Fruit fly (Drosophila melanogaster) whole organism, embryonic: ENCODE measurements around the gene Dbp73D.

Experiments used
- ATbp ChIP-seq: fragments of 200-800 bp; sonication (Bioruptor generic); optimal IDR thresholded peaks from 2 replicates; lab custom pipeline; 2017; ENCODE audit warnings: missing biosample characterization, mild to moderate bottlenecking, missing genetic modification characterization, missing genetic modification reagents
- Atf3 ChIP-seq: fragments of 200-800 bp; sonication (Bioruptor generic); optimal IDR thresholded peaks from 3 replicates; lab custom pipeline; 2016; ENCODE audit warnings: missing biosample characterization, missing genetic modification characterization
- Bdp1 ChIP-seq: fragments of 200-800 bp; sonication (Bioruptor generic); optimal IDR thresholded peaks from 3 replicates; lab custom pipeline; 2016; ENCODE audit warnings: missing biosample characterization, missing genetic modification characterization
- CG10979 ChIP-seq: fragments of 200-800 bp; sonication (Bioruptor generic); optimal IDR thresholded peaks from 2 replicates; lab custom pipeline; 2018; ENCODE audit warnings: missing biosample characterization, mild to moderate bottlenecking, missing genetic modification characterization, moderate library complexity
- CG11085 ChIP-seq: fragments of 200-800 bp; sonication (Bioruptor generic); IDR thresholded peaks from 2 replicates; pipeline ENCODE4 v1.3.6; 2022; ENCODE audit warnings: missing biosample characterization, missing genetic modification characterization
- CG11093 ChIP-seq: fragments of 200-800 bp; sonication (Bioruptor generic); IDR thresholded peaks from 3 replicates; pipeline ENCODE4 v1.3.6; 2022; ENCODE audit warnings: missing biosample characterization, missing genetic modification characterization
- CG11456 ChIP-seq: fragments of 200-800 bp; sonication (Bioruptor generic); IDR thresholded peaks from 3 replicates; pipeline ENCODE4 v1.3.6; 2022; ENCODE audit warnings: missing biosample characterization, missing genetic modification characterization
- CG12391 ChIP-seq: fragments of 200-800 bp; sonication (Bioruptor generic); optimal IDR thresholded peaks from 3 replicates; lab custom pipeline; 2018; ENCODE audit warnings: missing biosample characterization, mild to moderate bottlenecking, missing genetic modification characterization, moderate library complexity
- CG13296 ChIP-seq: fragments of 200-800 bp; sonication (Bioruptor generic); optimal IDR thresholded peaks from 3 replicates; lab custom pipeline; 2018; ENCODE audit warnings: missing biosample characterization, mild to moderate bottlenecking, missing genetic modification characterization
- CG13775 ChIP-seq: fragments of 200-800 bp; sonication (Bioruptor generic); optimal IDR thresholded peaks from 3 replicates; lab custom pipeline; 2017; ENCODE audit warnings: missing biosample characterization, mild to moderate bottlenecking, missing genetic modification characterization
- CG13894 ChIP-seq: fragments of 200-800 bp; sonication (Bioruptor generic); optimal IDR thresholded peaks from 3 replicates; lab custom pipeline; 2018; ENCODE audit warnings: missing biosample characterization, mild to moderate bottlenecking, missing genetic modification characterization, moderate library complexity
- CG14860 ChIP-seq: fragments of 200-800 bp; sonication (Bioruptor generic); IDR thresholded peaks from 3 replicates; pipeline ENCODE4 v1.3.6; 2022; ENCODE audit warnings: missing biosample characterization, missing genetic modification characterization; ENCODE audit not compliant: partially characterized antibody
- CG14965 ChIP-seq: fragments of 200-800 bp; sonication (Bioruptor generic); optimal IDR thresholded peaks from 2 replicates; lab custom pipeline; 2016; ENCODE audit warnings: missing biosample characterization, missing genetic modification characterization, borderline replicate concordance
- CG16863 ChIP-seq: fragments of 200-800 bp; sonication (Bioruptor generic); optimal IDR thresholded peaks from 3 replicates; lab custom pipeline; 2016; ENCODE audit warnings: missing biosample characterization, missing genetic modification characterization
- CG17328 ChIP-seq: fragments of 200-800 bp; sonication (Bioruptor generic); IDR thresholded peaks from 2 replicates; pipeline ENCODE4 v1.3.6; 2022; ENCODE audit warnings: missing biosample characterization, missing genetic modification characterization
- CG17385 ChIP-seq: fragments of 200-800 bp; sonication (Bioruptor generic); optimal IDR thresholded peaks from 3 replicates; lab custom pipeline; 2018; ENCODE audit warnings: missing biosample characterization, mild to moderate bottlenecking, missing genetic modification characterization
- CG17829 ChIP-seq: fragments of 200-800 bp; optimal IDR thresholded peaks from 2 replicates; lab custom pipeline; 2019; ENCODE audit warnings: missing biosample characterization, mild to moderate bottlenecking, missing genetic modification characterization, moderate library complexity
- CG18262 ChIP-seq: fragments of 200-800 bp; optimal IDR thresholded peaks from 3 replicates; lab custom pipeline; 2019; ENCODE audit warnings: missing biosample characterization, mild to moderate bottlenecking, missing genetic modification characterization, moderate library complexity
- CG30403 ChIP-seq: fragments of 200-800 bp; sonication (Bioruptor generic); optimal IDR thresholded peaks from 3 replicates; lab custom pipeline; 2016; ENCODE audit warnings: missing biosample characterization, missing genetic modification characterization
- CG4282 ChIP-seq: fragments of 200-800 bp; sonication (Bioruptor generic); optimal IDR thresholded peaks from 2 replicates; lab custom pipeline; 2016; ENCODE audit warnings: missing biosample characterization, missing genetic modification characterization
- CG4854 ChIP-seq: fragments of 200-800 bp; sonication (Bioruptor generic); optimal IDR thresholded peaks from 2 replicates; lab custom pipeline; 2016; ENCODE audit warnings: missing biosample characterization, missing genetic modification characterization, inconsistent platforms
- CG6683 ChIP-seq: fragments of 200-800 bp; sonication (Bioruptor generic); optimal IDR thresholded peaks from 2 replicates; lab custom pipeline; 2017; ENCODE audit warnings: missing biosample characterization, mild to moderate bottlenecking, missing genetic modification characterization, missing genetic modification reagents
- CG7271 ChIP-seq: fragments of 200-800 bp; sonication (Bioruptor generic); optimal IDR thresholded peaks from 2 replicates; lab custom pipeline; 2018; ENCODE audit warnings: missing biosample characterization, mild to moderate bottlenecking, missing genetic modification characterization, moderate library complexity
- CG8924 ChIP-seq: fragments of 200-800 bp; optimal IDR thresholded peaks from 3 replicates; lab custom pipeline; 2019; ENCODE audit warnings: missing biosample characterization, mild to moderate bottlenecking, missing genetic modification characterization, moderate library complexity
- CG9215 ChIP-seq: fragments of 200-800 bp; sonication (Bioruptor generic); IDR thresholded peaks from 2 replicates; pipeline ENCODE4 v1.3.6; 2022; ENCODE audit warnings: missing biosample characterization, missing genetic modification characterization
- CG9817 ChIP-seq: fragments of 200-800 bp; sonication (Bioruptor generic); optimal IDR thresholded peaks from 2 replicates; lab custom pipeline; 2018; ENCODE audit warnings: missing biosample characterization, mild to moderate bottlenecking, missing genetic modification characterization, moderate library complexity
- D19B ChIP-seq: fragments of 200-800 bp; sonication (Bioruptor generic); optimal IDR thresholded peaks from 2 replicates; lab custom pipeline; 2017; ENCODE audit warnings: missing biosample characterization, mild to moderate bottlenecking, missing genetic modification characterization
- Drgx ChIP-seq: fragments of 200-800 bp; sonication (Bioruptor generic); IDR thresholded peaks from 2 replicates; pipeline ENCODE4 v1.3.6; 2022; ENCODE audit warnings: missing biosample characterization, missing genetic modification characterization
- Gug ChIP-seq: fragments of 200-800 bp; sonication (Bioruptor generic); IDR thresholded peaks from 4 replicates; pipeline ENCODE4 v1.3.6; 2022; ENCODE audit warnings: missing biosample characterization, missing genetic modification characterization
- NFAT ChIP-seq: fragments of 200-800 bp; sonication (Bioruptor generic); IDR thresholded peaks from 2 replicates; pipeline ENCODE4 v1.3.6; 2022; ENCODE audit warnings: missing biosample characterization, missing genetic modification characterization
- Nf-YC ChIP-seq: fragments of 200-800 bp; optimal IDR thresholded peaks from 3 replicates; lab custom pipeline; 2019; ENCODE audit warnings: missing biosample characterization, mild to moderate bottlenecking, missing genetic modification characterization, moderate library complexity
- Six4 ChIP-seq: fragments of 200-800 bp; sonication (Bioruptor generic); optimal IDR thresholded peaks from 2 replicates; lab custom pipeline; 2016; ENCODE audit warnings: missing biosample characterization, missing genetic modification characterization
- ash1 ChIP-seq: fragments of 200-800 bp; sonication (Bioruptor generic); optimal IDR thresholded peaks from 2 replicates; lab custom pipeline; 2018; ENCODE audit warnings: missing biosample characterization, mild to moderate bottlenecking, missing genetic modification characterization
- ato ChIP-seq: fragments of 200-800 bp; sonication (Bioruptor generic); IDR thresholded peaks from 2 replicates; pipeline ENCODE4 v1.3.6; 2022; ENCODE audit warnings: missing biosample characterization, missing genetic modification characterization; ENCODE audit not compliant: partially characterized antibody
- dmrt99B ChIP-seq: fragments of 200-800 bp; sonication (Bioruptor generic); optimal IDR thresholded peaks from 2 replicates; lab custom pipeline; 2018; ENCODE audit warnings: missing biosample characterization, mild to moderate bottlenecking, missing genetic modification characterization, moderate library complexity
- dysf ChIP-seq: fragments of 200-800 bp; sonication (Bioruptor generic); IDR thresholded peaks from 3 replicates; pipeline ENCODE4 v1.3.6; 2022; ENCODE audit warnings: missing biosample characterization, missing genetic modification characterization
- gem ChIP-seq: fragments of 200-800 bp; sonication (Bioruptor generic); optimal IDR thresholded peaks from 2 replicates; lab custom pipeline; 2019; ENCODE audit warnings: missing biosample characterization, mild to moderate bottlenecking, missing genetic modification characterization, moderate library complexity
- gfzf ChIP-seq: fragments of 200-800 bp; sonication (Bioruptor generic); optimal IDR thresholded peaks from 2 replicates; lab custom pipeline; 2016; ENCODE audit warnings: missing biosample characterization, mild to moderate bottlenecking, missing genetic modification characterization, moderate library complexity
- klu ChIP-seq: fragments of 200-800 bp; sonication (Bioruptor generic); IDR thresholded peaks from 2 replicates; pipeline ENCODE4 v1.3.6; 2022; ENCODE audit warnings: missing biosample characterization, missing genetic modification characterization
- lola ChIP-seq, 3 experiments: fragments of >200 bp in 2 of 3; fragments of 200-800 bp in 1 of 3; sonication (Bioruptor generic) in 1 of 3; optimal IDR thresholded peaks; 2 replicates each; lab custom pipeline; 2017 to 2019; ENCODE audit warnings: missing biosample characterization in 3 of 3, missing genetic modification characterization in 3 of 3, mild to moderate bottlenecking in 1 of 3, moderate library complexity in 1 of 3
- maf-S ChIP-seq: fragments of 200-800 bp; sonication (Bioruptor generic); optimal IDR thresholded peaks from 2 replicates; lab custom pipeline; 2016; ENCODE audit warnings: missing biosample characterization, missing genetic modification characterization
- pita ChIP-seq: fragments of 200-800 bp; sonication (Bioruptor generic); optimal IDR thresholded peaks from 2 replicates; lab custom pipeline; 2017; ENCODE audit warnings: missing biosample characterization, mild to moderate bottlenecking, missing genetic modification characterization
- sens-2 ChIP-seq: fragments of 200-800 bp; sonication (Bioruptor generic); IDR thresholded peaks from 2 replicates; pipeline ENCODE4 v1.3.6; 2022; ENCODE audit warnings: missing biosample characterization, missing genetic modification characterization
- slbo ChIP-seq: fragments of 200-800 bp; sonication (Bioruptor generic); IDR thresholded peaks from 2 replicates; pipeline ENCODE4 v1.3.6; 2022; ENCODE audit warnings: missing biosample characterization, missing genetic modification characterization
- sna ChIP-seq: fragments of 200-800 bp; sonication (Bioruptor generic); IDR thresholded peaks from 2 replicates; pipeline ENCODE4 v1.3.6; 2022; ENCODE audit warnings: missing biosample characterization, missing genetic modification characterization; ENCODE audit not compliant: partially characterized antibody
- ttk ChIP-seq: fragments of 200-800 bp; sonication (Bioruptor generic); IDR thresholded peaks from 2 replicates; pipeline ENCODE4 v2.1.2; 2022; ENCODE audit warnings: missing biosample characterization, missing genetic modification characterization
- unpg ChIP-seq: fragments of 200-800 bp; sonication (Bioruptor generic); optimal IDR thresholded peaks from 3 replicates; lab custom pipeline; 2018; ENCODE audit warnings: missing biosample characterization, mild to moderate bottlenecking, missing genetic modification characterization, moderate library complexity
- yki ChIP-seq: fragments of >200 bp; optimal IDR thresholded peaks from 3 replicates; lab custom pipeline; 2018
- zen ChIP-seq: fragments of 200-800 bp; sonication (Bioruptor generic); optimal IDR thresholded peaks from 3 replicates; lab custom pipeline; 2018; ENCODE audit warnings: missing biosample characterization, mild to moderate bottlenecking, missing genetic modification characterization, moderate library complexity

Gene Dbp73D

DNA sequence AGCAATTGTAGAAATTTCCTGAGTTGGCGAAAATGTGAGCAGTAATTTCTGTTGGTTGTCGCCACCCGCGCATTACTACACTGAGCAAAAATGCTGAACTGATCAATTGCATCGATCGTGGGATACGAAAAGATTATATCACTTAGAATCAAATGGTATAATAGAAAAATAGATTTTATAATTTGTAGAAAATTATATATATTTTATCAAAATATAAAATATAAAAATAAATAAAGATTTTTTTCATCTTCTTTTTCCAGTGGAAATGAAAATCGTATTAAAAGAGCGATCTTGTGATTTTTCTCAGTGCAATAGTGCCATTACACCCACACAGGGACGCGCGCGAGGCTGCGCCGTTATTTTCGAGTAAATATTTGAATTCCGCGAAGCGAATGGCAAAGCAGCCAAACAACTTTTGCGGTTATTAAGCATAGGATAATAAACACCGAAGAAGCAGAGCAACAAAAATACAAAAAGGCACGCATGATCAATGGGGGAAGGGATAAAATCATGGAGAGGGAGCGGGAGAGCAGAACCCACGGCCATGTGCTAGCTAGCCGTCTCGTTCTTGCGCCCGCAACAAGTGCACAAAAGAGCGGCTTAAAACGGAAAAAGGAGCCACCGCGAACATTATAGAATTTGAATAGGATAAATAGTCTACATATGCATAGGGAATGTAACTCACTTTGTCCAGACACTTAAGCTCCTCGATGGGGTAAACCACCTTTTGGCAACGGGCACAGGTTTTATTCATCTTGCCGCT, 20.2 kb downstream of the Dbp73D start (continued):
- TF ChIP-seq ato (GFP tag; lab: Robert Waterston, UW) (no peak), CG17829 (tag; lab: Kevin White, UChicago) (peak; percentile 38), CG18262 (peak; percentile 58), CG17328 (GFP tag; lab: Robert Waterston, UW) (0 out of 2 replicates have a peak, but pooled peaks have one; percentile 19), CG14965 (GFP tag; lab: Kevin White, UChicago) (no peak), Atf3 (GFP tag; lab: Kevin White, UChicago) (no peak), CG13296 (peak; percentile 6), ash1 (GFP tag; lab: Kevin White, UChicago) (no peak), sens-2 (GFP tag; lab: Robert Waterston, UW) (no peak), Drgx (GFP tag; lab: Robert Waterston, UW) (peak; percentile 77), CG9215 (peak; percentile 48; the same call in 1 of the 2 replicates), lola (GFP tag; optimal IDR thresholded peaks at IDR 0.05; lab: Kevin White, UChicago) (peak in 1 of 3 experiments; percentile 12), yki (lab: Kevin White, UChicago) (no peak), CG17385 (GFP tag; lab: Kevin White, UChicago) (peak; percentile 50), CG12391 (tag; lab: Kevin White, UChicago) (peak; percentile 44), dysf (GFP tag; lab: Robert Waterston, UW) (no peak; the same call in 1 of the 3 replicates), maf-S (GFP tag; lab: Kevin White, UChicago) (no peak), Bdp1 (GFP tag; lab: Kevin White, UChicago) (no peak), slbo (GFP tag; lab: Robert Waterston, UW) (peak; percentile 51), ATbp (GFP tag; lab: Kevin White, UChicago) (peak; percentile 15), zen (tag; lab: Kevin White, UChicago) (peak; percentile 33), CG11093 (GFP tag; lab: Robert Waterston, UW) (no peak), CG4282 (no peak), CG13775 (GFP tag; lab: Kevin White, UChicago) (peak; percentile 28), gem (tag; lab: Kevin White, UChicago) (peak; percentile 75), CG6683 (GFP tag; lab: Kevin White, UChicago) (peak; percentile 28), D19B (no peak), Nf-YC (tag; lab: Kevin White, UChicago) (peak; percentile 39), Gug (peak; percentile 45; the same call in 1 of the 4 replicates), CG4854 (no peak), CG10979 (tag; lab: Kevin White, UChicago) (peak; percentile 17), dmrt99B (tag; lab: Kevin White, UChicago) (peak; percentile 53), CG9817 (peak; percentile 24), CG13894 (tag; lab: Kevin White, UChicago) (no peak), CG11456 (peak; percentile 78; the same call in 1 of the 3 replicates), Six4 (GFP tag; lab: Kevin White, UChicago) (peak; percentile 36), CG11085 (0 out of 2 replicates have a peak, but pooled peaks have one; percentile 18), ttk (no peak), klu (peak; percentile 59; the same call in 1 of the 2 replicates), CG14860 (GFP tag; lab: Robert Waterston, UW) (no peak), CG7271 (tag; lab: Kevin White, UChicago) (no peak), CG30403 (peak; percentile 42), CG8924 (peak; percentile 68), CG16863 (GFP tag; lab: Kevin White, UChicago) (no peak), sna (GFP tag; lab: Robert Waterston, UW) (no peak), unpg (peak; percentile 60), pita (no peak), NFAT (0 out of 2 replicates have a peak, but pooled peaks have one; percentile 25), gfzf (GFP tag; lab: Kevin White, UChicago) (no peak)
